Worm (Caenorhabditis elegans) whole organism, early embryonic: Measurements from ENCODE around the gene ciao-2B.

ENCODE experiments used
- aly-1 ChIP-seq: sonication (generic microtip); optimal IDR thresholded peaks from 2 replicates; lab custom pipeline; 2016; ENCODE audit warnings: missing genetic modification characterization, missing compliant biosample characterization
- ama-1 ChIP-seq: fragments of 150-350 bp; optimal IDR thresholded peaks from 2 replicates; lab custom pipeline; 2014
- hmbx-1 ChIP-seq: sonication (generic microtip); optimal IDR thresholded peaks from 2 replicates; lab custom pipeline; 2016; ENCODE audit warnings: mild to moderate bottlenecking, missing genetic modification characterization, missing compliant biosample characterization
- scrt-1 ChIP-seq: fragments of 200-800 bp; sonication (Bioruptor generic); IDR thresholded peaks from 2 replicates; pipeline ENCODE4 v1.3.6; 2022; ENCODE audit warnings: missing genetic modification characterization, missing compliant biosample characterization
- sea-1 ChIP-seq: fragments of 200-800 bp; sonication (Bioruptor generic); conservative IDR thresholded peaks from 2 replicates; pipeline ENCODE4 v1.3.6; 2022; ENCODE audit warnings: missing genetic modification characterization, missing compliant biosample characterization

- TF ChIP-seq hmbx-1 = no peak
- no peak for TF ChIP-seq ama-1 (lab: Kevin White, UChicago)
- TF ChIP-seq aly-1 = no peak
- TF ChIP-seq scrt-1 (GFP tag; lab: Robert Waterston, UW) = no peak
- TF ChIP-seq sea-1 (GFP tag; lab: Robert Waterston, UW) = no peak
Observed at ce11 chrIII:13429668-13430067, 9.7 kb downstream of the ciao-2B start, which contains the start of gene bli-5.
